Worm (Caenorhabditis elegans) whole organism, L2 larva: ENCODE measurements around the gene C26F1.3.

Experiments
- ama-1 ChIP-seq: fragments of 150-350 bp; optimal IDR thresholded peaks from 2 replicates; lab custom pipeline; 2018; ENCODE audit warnings: inconsistent platforms
- ceh-82 ChIP-seq: fragments of 150-350 bp; optimal IDR thresholded peaks from 2 replicates; lab custom pipeline; 2014; ENCODE audit warnings: missing biosample characterization, missing genetic modification characterization
- egl-27 ChIP-seq: sonication (generic microtip); optimal IDR thresholded peaks from 3 replicates; lab custom pipeline; 2017; ENCODE audit warnings: missing biosample characterization, missing genetic modification reagents, missing genetic modification characterization
- elt-3 ChIP-seq: sonication (generic microtip); optimal IDR thresholded peaks from 2 replicates; lab custom pipeline; 2017; ENCODE audit warnings: missing biosample characterization, missing genetic modification characterization
- lin-13 ChIP-seq: fragments of 150-350 bp; optimal IDR thresholded peaks from 2 replicates; lab custom pipeline; 2014; ENCODE audit warnings: missing biosample characterization, missing genetic modification reagents, missing genetic modification characterization
- mdl-1 ChIP-seq, 2 experiments: fragments of 150-350 bp in 1 of 2; sonication (generic microtip) in 1 of 2; optimal IDR thresholded peaks; 2 replicates each; lab custom pipeline; 2017; ENCODE audit warnings: missing biosample characterization in 2 of 2, missing genetic modification characterization in 2 of 2
- nhr-237 ChIP-seq: fragments of 150-350 bp; optimal IDR thresholded peaks from 2 replicates; lab custom pipeline; 2014; ENCODE audit warnings: missing biosample characterization, missing genetic modification characterization
- nhr-25 ChIP-seq: fragments of 150-350 bp; sonication (generic microtip); optimal IDR thresholded peaks from 3 replicates; lab custom pipeline; 2014; ENCODE audit warnings: missing biosample characterization, missing genetic modification characterization
- nhr-6 ChIP-seq: fragments of 150-350 bp; optimal IDR thresholded peaks from 2 replicates; lab custom pipeline; 2014; ENCODE audit warnings: missing biosample characterization, missing genetic modification characterization
- nhr-77 ChIP-seq: fragments of 150-350 bp; optimal IDR thresholded peaks from 2 replicates; lab custom pipeline; 2014; ENCODE audit warnings: missing biosample characterization, missing genetic modification characterization
- skn-1 ChIP-seq: sonication (generic microtip); optimal IDR thresholded peaks from 2 replicates; lab custom pipeline; 2017; ENCODE audit warnings: missing biosample characterization, missing genetic modification characterization
- zag-1 ChIP-seq: fragments of 150-350 bp; optimal IDR thresholded peaks from 2 replicates; lab custom pipeline; 2014; ENCODE audit warnings: missing biosample characterization, missing genetic modification characterization

DNA sequence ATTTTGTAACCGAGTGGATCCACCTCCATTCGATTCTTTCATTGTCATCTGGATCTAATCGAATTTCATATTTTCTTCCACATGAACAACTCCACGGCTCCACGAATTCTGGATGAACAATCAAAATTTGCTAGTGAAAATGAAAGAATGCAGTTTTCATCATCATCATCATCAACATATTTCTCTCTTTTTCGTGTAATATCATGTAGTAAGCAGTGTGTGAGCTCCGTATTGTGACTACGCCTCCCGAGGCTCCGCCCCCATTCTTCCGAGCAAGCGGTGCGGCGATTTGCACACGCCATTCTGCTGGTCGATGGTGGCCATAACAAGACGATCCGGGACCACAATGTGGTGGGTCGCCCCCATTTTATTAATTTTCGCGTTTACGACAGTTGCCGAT, 21.0 kb downstream of the C26F1.3 start, which contains the start of gene ZK742.7:
- TF ChIP-seq mdl-1 (tag; optimal IDR thresholded peaks at IDR 0.05; lab: Kevin White, UChicago): no peak
- no peak for TF ChIP-seq nhr-77
- TF ChIP-seq lin-13 (GFP tag; lab: Kevin White, UChicago): no peak
- no peak for TF ChIP-seq nhr-25 (tag; lab: Kevin White, UChicago)
- no peak for TF ChIP-seq skn-1 (tag; lab: Kevin White, UChicago)
- no peak for TF ChIP-seq egl-27 (tag; lab: Kevin White, UChicago)
- no peak for TF ChIP-seq ceh-82 (tag; lab: Kevin White, UChicago)
- TF ChIP-seq ama-1: no peak
- no peak for TF ChIP-seq zag-1 (tag; lab: Kevin White, UChicago)
- TF ChIP-seq elt-3: no peak
- no peak for TF ChIP-seq nhr-237 (tag; lab: Kevin White, UChicago)
- no peak for TF ChIP-seq nhr-6 (tag; lab: Kevin White, UChicago)
